Fruit fly (Drosophila melanogaster): ENCODE measurements around the gene Muc11A.

DNA sequence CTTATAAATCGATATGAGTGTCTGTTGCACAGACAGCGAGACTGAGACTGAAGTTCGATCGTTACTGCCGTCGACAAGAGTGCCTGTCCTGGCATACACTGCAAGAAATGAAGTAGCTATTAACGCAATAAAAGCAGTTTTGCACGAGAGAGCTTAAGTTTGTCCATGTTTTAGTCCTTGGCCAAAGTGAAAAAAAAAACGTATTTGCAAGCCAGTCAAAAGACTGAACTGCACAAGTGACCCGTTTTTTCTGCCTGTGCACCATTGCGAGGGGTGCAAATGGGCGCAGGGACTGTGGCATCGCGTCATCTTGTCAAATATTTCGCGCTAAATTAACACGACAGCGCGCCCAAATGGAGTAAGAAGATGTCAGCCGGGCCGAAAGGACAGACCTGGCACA lies 16.0 kb downstream of the Muc11A start:
- no peak for TF ChIP-seq h (GFP tag; optimal IDR thresholded peaks at IDR 0.05)
- TF ChIP-seq brk (GFP tag; optimal IDR thresholded peaks at IDR 0.05) = no peak
- no peak for TF ChIP-seq dsf (GFP tag; optimal IDR thresholded peaks at IDR 0.05; ENCODE audit: borderline replicate concordance)
- no peak for TF ChIP-seq pan (optimal IDR thresholded peaks at IDR 0.05)
- no peak for TF ChIP-seq psq (GFP tag; optimal IDR thresholded peaks at IDR 0.05)
- no peak for TF ChIP-seq rgr (GFP tag; optimal IDR thresholded peaks at IDR 0.05)
- no peak for TF ChIP-seq jim (GFP tag; optimal IDR thresholded peaks at IDR 0.05)
- TF ChIP-seq Hr83 (GFP tag; optimal IDR thresholded peaks at IDR 0.05; ENCODE audit: poor library complexity, severe bottlenecking) = no peak
- TF ChIP-seq dl (GFP tag; optimal IDR thresholded peaks at IDR 0.05; ENCODE audit: insufficient read depth in 1 of 2, partially characterized antibody in 2 of 2) = no peak
- no peak for TF ChIP-seq dmrt93B (GFP tag; optimal IDR thresholded peaks at IDR 0.05)
- no peak for TF ChIP-seq OdsH (GFP tag; optimal IDR thresholded peaks at IDR 0.05)
- no peak for TF ChIP-seq Hnf4 (GFP tag; optimal IDR thresholded peaks at IDR 0.05)
- TF ChIP-seq sv (GFP tag; optimal IDR thresholded peaks at IDR 0.05) = no peak
- no peak for TF ChIP-seq Dfd (GFP tag; optimal IDR thresholded peaks at IDR 0.05)
